Worm (Caenorhabditis elegans) whole organism, late embryonic: ENCODE results near the gene chtb-3.

Experiments used
- C08G9.2 ChIP-seq: sonication (generic microtip); optimal IDR thresholded peaks from 2 replicates; lab custom pipeline; 2016; ENCODE audit warnings: mild to moderate bottlenecking, missing genetic modification characterization, moderate library complexity, missing compliant biosample characterization
- C38D4.7 ChIP-seq: fragments of 200-800 bp; sonication (Bioruptor generic); optimal IDR thresholded peaks from 2 replicates; lab custom pipeline; 2018; ENCODE audit warnings: mild to moderate bottlenecking, missing genetic modification characterization, moderate library complexity, missing compliant biosample characterization
- F13H6.1 ChIP-seq: sonication (generic microtip); optimal IDR thresholded peaks from 2 replicates; lab custom pipeline; 2016; ENCODE audit warnings: missing genetic modification characterization, missing compliant biosample characterization
- K02D7.2 ChIP-seq: sonication (generic microtip); optimal IDR thresholded peaks from 2 replicates; lab custom pipeline; 2017; ENCODE audit warnings: mild to moderate bottlenecking, missing genetic modification characterization, missing compliant biosample characterization
- T23F11.4 ChIP-seq: fragments of 200-800 bp; sonication (Bioruptor generic); optimal IDR thresholded peaks from 2 replicates; lab custom pipeline; 2018; ENCODE audit warnings: mild to moderate bottlenecking, missing genetic modification characterization, missing compliant biosample characterization
- Y22D7AL.16 ChIP-seq: sonication (generic microtip); optimal IDR thresholded peaks from 2 replicates; lab custom pipeline; 2016; ENCODE audit warnings: missing genetic modification characterization, missing compliant biosample characterization
- ahr-1 ChIP-seq: sonication (generic microtip); optimal IDR thresholded peaks from 2 replicates; lab custom pipeline; 2016; ENCODE audit warnings: missing genetic modification characterization, missing compliant biosample characterization
- ama-1 ChIP-seq: fragments of 150-350 bp; optimal IDR thresholded peaks from 2 replicates; lab custom pipeline; 2014
- ceh-14 ChIP-seq: sonication (generic microtip); optimal IDR thresholded peaks from 2 replicates; lab custom pipeline; 2016; ENCODE audit warnings: missing genotype, missing genetic modification characterization, missing compliant biosample characterization
- ceh-18 ChIP-seq: sonication (generic microtip); optimal IDR thresholded peaks from 2 replicates; lab custom pipeline; 2016; ENCODE audit warnings: missing genetic modification characterization, missing compliant biosample characterization
- ceh-19 ChIP-seq: fragments of 200-800 bp; sonication (Bioruptor generic); optimal IDR thresholded peaks from 2 replicates; lab custom pipeline; 2018; ENCODE audit warnings: mild to moderate bottlenecking, missing genetic modification characterization, missing compliant biosample characterization
- ceh-2 ChIP-seq: sonication (generic microtip); optimal IDR thresholded peaks from 2 replicates; lab custom pipeline; 2016; ENCODE audit warnings: missing genotype, missing genetic modification characterization, missing compliant biosample characterization
- ceh-22 ChIP-seq: sonication (generic microtip); optimal IDR thresholded peaks from 2 replicates; lab custom pipeline; 2017; ENCODE audit warnings: missing biosample characterization, missing genetic modification characterization
- ceh-24 ChIP-seq: sonication (generic microtip); optimal IDR thresholded peaks from 2 replicates; lab custom pipeline; 2016; ENCODE audit warnings: mild to moderate bottlenecking, missing genetic modification characterization, missing compliant biosample characterization
- ceh-30 ChIP-seq: fragments of 150-350 bp; optimal IDR thresholded peaks from 2 replicates; lab custom pipeline; 2014; ENCODE audit warnings: missing biosample characterization, missing genetic modification characterization
- ceh-31 ChIP-seq: sonication (generic microtip); optimal IDR thresholded peaks from 2 replicates; lab custom pipeline; 2016; ENCODE audit warnings: missing genetic modification characterization, missing compliant biosample characterization
- ceh-34 ChIP-seq: sonication (generic microtip); optimal IDR thresholded peaks from 2 replicates; lab custom pipeline; 2016; ENCODE audit warnings: mild to moderate bottlenecking, missing genetic modification characterization, missing compliant biosample characterization
- ceh-45 ChIP-seq: fragments of 200-800 bp; sonication (Bioruptor generic); IDR thresholded peaks from 2 replicates; pipeline ENCODE4 v1.3.6; 2022; ENCODE audit warnings: missing genetic modification reagents, missing genetic modification characterization, missing compliant biosample characterization
- ceh-48 ChIP-seq: sonication (generic microtip); optimal IDR thresholded peaks from 2 replicates; lab custom pipeline; 2016; ENCODE audit warnings: missing genetic modification characterization, inconsistent platforms, missing compliant biosample characterization
- ceh-6 ChIP-seq: fragments of 200-800 bp; sonication (Bioruptor generic); optimal IDR thresholded peaks from 2 replicates; lab custom pipeline; 2018; ENCODE audit warnings: mild to moderate bottlenecking, missing genetic modification characterization, missing compliant biosample characterization
- dmd-4 ChIP-seq: sonication (generic microtip); optimal IDR thresholded peaks from 2 replicates; lab custom pipeline; 2016; ENCODE audit warnings: borderline replicate concordance, missing genetic modification characterization, missing compliant biosample characterization
- dve-1 ChIP-seq: sonication (generic microtip); optimal IDR thresholded peaks from 2 replicates; lab custom pipeline; 2017; ENCODE audit warnings: antibody characterized with exemption, mild to moderate bottlenecking, missing genetic modification characterization, missing compliant biosample characterization
- elt-2 ChIP-seq: sonication (generic microtip); optimal IDR thresholded peaks from 2 replicates; lab custom pipeline; 2016; ENCODE audit warnings: missing genetic modification reagents, missing genetic modification characterization, missing compliant biosample characterization
- elt-4 ChIP-seq: sonication (generic microtip); optimal IDR thresholded peaks from 2 replicates; lab custom pipeline; 2016; ENCODE audit warnings: missing genetic modification characterization, missing compliant biosample characterization
- fax-1 ChIP-seq: sonication (generic microtip); optimal IDR thresholded peaks from 2 replicates; lab custom pipeline; 2016; ENCODE audit warnings: missing genotype, missing genetic modification characterization, missing compliant biosample characterization
- fkh-10 ChIP-seq: fragments of 150-350 bp; optimal IDR thresholded peaks from 2 replicates; lab custom pipeline; 2014; ENCODE audit warnings: missing biosample characterization, missing genetic modification reagents, missing genetic modification characterization
- fkh-6 ChIP-seq: sonication (generic microtip); optimal IDR thresholded peaks from 2 replicates; lab custom pipeline; 2016; ENCODE audit warnings: missing genetic modification characterization, missing compliant biosample characterization
- hlh-13 ChIP-seq: fragments of 200-800 bp; sonication (Bioruptor generic); optimal IDR thresholded peaks from 2 replicates; lab custom pipeline; 2018; ENCODE audit warnings: mild to moderate bottlenecking, missing genetic modification characterization, missing compliant biosample characterization
- hlh-30 ChIP-seq: sonication (generic microtip); optimal IDR thresholded peaks from 2 replicates; lab custom pipeline; 2017; ENCODE audit warnings: antibody characterized with exemption, missing genetic modification characterization, missing compliant biosample characterization; ENCODE audit not compliant: insufficient read depth
- lin-11 ChIP-seq: fragments of 200-800 bp; sonication (Bioruptor generic); optimal IDR thresholded peaks from 2 replicates; lab custom pipeline; 2018; ENCODE audit warnings: mild to moderate bottlenecking, missing genetic modification characterization, missing compliant biosample characterization
- nfya-1 ChIP-seq: sonication (generic microtip); optimal IDR thresholded peaks from 2 replicates; lab custom pipeline; 2017; ENCODE audit warnings: missing genetic modification characterization, mild to moderate bottlenecking, missing compliant biosample characterization, antibody characterized with exemption, moderate library complexity
- nhr-11 ChIP-seq: fragments of 150-350 bp; optimal IDR thresholded peaks from 2 replicates; lab custom pipeline; 2014; ENCODE audit warnings: missing biosample characterization, missing genetic modification characterization
- npax-4 ChIP-seq: sonication (generic microtip); optimal IDR thresholded peaks from 2 replicates; lab custom pipeline; 2016; ENCODE audit warnings: missing genetic modification characterization, missing compliant biosample characterization
- odd-2 ChIP-seq: sonication (generic microtip); optimal IDR thresholded peaks from 2 replicates; lab custom pipeline; 2017; ENCODE audit warnings: antibody characterized with exemption, mild to moderate bottlenecking, missing genetic modification characterization, missing compliant biosample characterization
- pat-9 ChIP-seq: fragments of 200-800 bp; sonication (Bioruptor generic); optimal IDR thresholded peaks from 2 replicates; lab custom pipeline; 2018; ENCODE audit warnings: mild to moderate bottlenecking, missing genetic modification characterization, moderate library complexity, missing compliant biosample characterization
- pax-1 ChIP-seq: fragments of 150-350 bp; optimal IDR thresholded peaks from 2 replicates; lab custom pipeline; 2014; ENCODE audit warnings: missing biosample characterization, missing genetic modification characterization
- pha-4 ChIP-seq: fragments of 150-350 bp; optimal IDR thresholded peaks from 2 replicates; lab custom pipeline; 2018; ENCODE audit warnings: missing biosample characterization, missing genetic modification reagents, missing genetic modification characterization
- pros-1 ChIP-seq: fragments of 150-350 bp; optimal IDR thresholded peaks from 2 replicates; lab custom pipeline; 2014; ENCODE audit warnings: missing biosample characterization, missing genetic modification reagents, missing genetic modification characterization
- rnt-1 ChIP-seq: sonication (generic microtip); optimal IDR thresholded peaks from 2 replicates; lab custom pipeline; 2016; ENCODE audit warnings: missing genetic modification characterization, missing compliant biosample characterization
- sdc-2 ChIP-seq: sonication (generic microtip); optimal IDR thresholded peaks from 2 replicates; lab custom pipeline; 2016; ENCODE audit warnings: missing genotype, missing genetic modification characterization, missing compliant biosample characterization
- sox-2 ChIP-seq: fragments of 200-800 bp; sonication (Bioruptor generic); IDR thresholded peaks from 2 replicates; pipeline ENCODE4 v1.3.6; 2022; ENCODE audit warnings: missing genetic modification reagents, missing genetic modification characterization, missing compliant biosample characterization
- sox-4 ChIP-seq: sonication (generic microtip); optimal IDR thresholded peaks from 2 replicates; lab custom pipeline; 2017; ENCODE audit warnings: mild to moderate bottlenecking, missing genetic modification characterization, inconsistent platforms, missing compliant biosample characterization
- syd-9 ChIP-seq: sonication (generic microtip); optimal IDR thresholded peaks from 2 replicates; lab custom pipeline; 2016; ENCODE audit warnings: mild to moderate bottlenecking, missing genetic modification characterization, moderate library complexity, missing compliant biosample characterization
- tbx-2 ChIP-seq: sonication (generic microtip); optimal IDR thresholded peaks from 2 replicates; lab custom pipeline; 2016; ENCODE audit warnings: missing genetic modification characterization, missing compliant biosample characterization
- tbx-7 ChIP-seq: sonication (generic microtip); optimal IDR thresholded peaks from 2 replicates; lab custom pipeline; 2016; ENCODE audit warnings: missing genotype, missing genetic modification characterization, missing compliant biosample characterization
- zip-5 ChIP-seq: sonication (generic microtip); optimal IDR thresholded peaks from 2 replicates; lab custom pipeline; 2016; ENCODE audit warnings: missing genetic modification characterization, missing compliant biosample characterization

chtb-3 gene

ce11 chrX:6292143-6292542 lies 27.3 kb downstream of the chtb-3 start (continued):
- peak; percentile 91 for TF ChIP-seq pat-9 (tag; lab: Kevin White, UChicago)
- peak; percentile 73 for TF ChIP-seq ceh-2
- peak; percentile 84 for TF ChIP-seq F13H6.1 (tag; lab: Kevin White, UChicago)
- peak; percentile 89 for TF ChIP-seq sox-4
- no peak for TF ChIP-seq pha-4 (tag; lab: Kevin White, UChicago)
- TF ChIP-seq ceh-14 (tag; lab: Kevin White, UChicago): peak; percentile 86
- TF ChIP-seq hlh-30 (tag; lab: Kevin White, UChicago): peak; percentile 8
- no peak for TF ChIP-seq ama-1
- TF ChIP-seq fkh-10: no peak
- peak; percentile 80 for TF ChIP-seq ceh-31
- peak; percentile 56 for TF ChIP-seq nfya-1 (tag; lab: Kevin White, UChicago)
- no peak for TF ChIP-seq ceh-22 (tag; lab: Kevin White, UChicago)
- peak; percentile 90 for TF ChIP-seq ceh-34 (tag; lab: Kevin White, UChicago)
- TF ChIP-seq zip-5: peak; percentile 69
- peak; percentile 86 for TF ChIP-seq Y22D7AL.16 (tag; lab: Kevin White, UChicago)
- TF ChIP-seq odd-2 (tag; lab: Kevin White, UChicago): peak; percentile 45
- peak; percentile 95 for TF ChIP-seq elt-2
- no peak for TF ChIP-seq elt-4
- peak; percentile 81 for TF ChIP-seq C08G9.2 (tag; lab: Kevin White, UChicago)
- peak; percentile 87 for TF ChIP-seq ceh-6
- TF ChIP-seq ceh-48 (tag; lab: Kevin White, UChicago): peak; percentile 80
- TF ChIP-seq fax-1 (tag; lab: Kevin White, UChicago): peak; percentile 88
- TF ChIP-seq ahr-1 (tag; lab: Kevin White, UChicago): peak; percentile 84
- TF ChIP-seq dmd-4: peak; percentile 73
- TF ChIP-seq K02D7.2 (tag; lab: Kevin White, UChicago): peak; percentile 91
- peak; percentile 95 for TF ChIP-seq sdc-2 (tag; lab: Kevin White, UChicago)
- peak; percentile 85 for TF ChIP-seq lin-11 (tag; lab: Kevin White, UChicago)
- peak; percentile 84 for TF ChIP-seq dve-1 (tag; lab: Kevin White, UChicago)
- peak; percentile 89 for TF ChIP-seq sox-2 (GFP tag; lab: Robert Waterston, UW)
- no peak for TF ChIP-seq pros-1 (tag; lab: Kevin White, UChicago)
- TF ChIP-seq pax-1 (tag; lab: Kevin White, UChicago): no peak
- TF ChIP-seq rnt-1: peak; percentile 76
- peak; percentile 88 for TF ChIP-seq syd-9 (tag; lab: Kevin White, UChicago)
- TF ChIP-seq C38D4.7 (GFP tag; lab: Kevin White, UChicago): peak; percentile 89
- TF ChIP-seq ceh-24 (tag; lab: Kevin White, UChicago): peak; percentile 78
- peak; percentile 92 for TF ChIP-seq tbx-2 (tag; lab: Kevin White, UChicago)
- TF ChIP-seq T23F11.4 (GFP tag; lab: Kevin White, UChicago): peak; percentile 89
- TF ChIP-seq tbx-7: peak; percentile 27
- TF ChIP-seq ceh-19: peak; percentile 92
- no peak for TF ChIP-seq nhr-11 (tag; lab: Kevin White, UChicago)
- peak; percentile 61 for TF ChIP-seq hlh-13 (GFP tag; lab: Kevin White, UChicago)
- peak; percentile 88 for TF ChIP-seq fkh-6 (tag; lab: Kevin White, UChicago)
- peak; percentile 71 for TF ChIP-seq ceh-18
- TF ChIP-seq ceh-45 (GFP tag; lab: Robert Waterston, UW): peak; percentile 91
- TF ChIP-seq, all 69 proteins: peak for 57

ce11 chrX:6291632-6292031 lies 27.8 kb downstream of the chtb-3 start, which contains the start of gene lev-9:
Gene lev-9 (minus strand): TSS chrX:6291732.
- TF ChIP-seq sox-4 (no peak), fax-1 (tag; lab: Kevin White, UChicago) (no peak), nfya-1 (tag; lab: Kevin White, UChicago) (no peak), F13H6.1 (tag; lab: Kevin White, UChicago) (no peak), npax-4 (tag; lab: Kevin White, UChicago) (no peak), C08G9.2 (tag; lab: Kevin White, UChicago) (no peak), rnt-1 (no peak), ceh-30 (tag; lab: Kevin White, UChicago) (no peak)
